Worm (Caenorhabditis elegans): ENCODE results near the gene wht-1.

wht-1 gene

DNA sequence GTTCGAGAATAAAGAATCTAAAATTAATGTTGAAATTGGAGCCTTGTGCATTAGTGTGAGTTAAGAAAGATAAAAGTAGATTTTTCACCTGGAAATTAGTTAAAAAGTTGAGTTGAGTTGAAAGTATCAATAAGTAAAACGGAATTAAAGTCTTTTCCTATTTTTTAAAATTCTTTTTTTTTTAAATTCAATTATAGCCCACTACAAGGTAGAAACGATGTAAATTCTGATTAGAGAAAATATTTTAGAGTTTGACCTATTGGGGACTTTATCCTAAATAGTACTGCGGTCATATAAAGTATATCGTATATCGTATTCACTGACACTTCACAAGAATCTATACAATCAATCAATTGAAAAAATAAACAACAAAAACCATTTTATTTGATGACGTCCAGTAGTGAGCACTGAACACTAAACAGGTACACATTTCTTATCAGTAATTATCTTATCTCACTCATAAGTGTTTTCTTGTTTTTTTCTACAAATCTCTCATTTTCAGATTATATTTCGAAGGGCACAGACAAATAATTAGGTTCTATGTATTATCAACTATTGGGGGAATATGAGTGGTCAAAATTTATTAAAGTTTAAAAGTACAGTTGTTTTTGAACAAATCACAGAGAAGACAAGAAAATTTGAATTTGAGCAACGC is at the start of gene wht-1:
wht-1 (minus strand) TSS at position 51 of the 655 bp plus-strand sequence.
- TF ChIP-seq tbx-11 (GFP tag; IDR thresholded peaks at IDR 0.05), result no peak
- no peak for TF ChIP-seq sea-1 (GFP tag; conservative IDR thresholded peaks at IDR 0.05)
- TF ChIP-seq tbx-37 (GFP tag; conservative IDR thresholded peaks at IDR 0.05), result no peak
- no peak for TF ChIP-seq hmg-4 (GFP tag; optimal IDR thresholded peaks at IDR 0.05)
- TF ChIP-seq ets-7 (tag; optimal IDR thresholded peaks at IDR 0.05), result no peak
- TF ChIP-seq ceh-36 (tag; optimal IDR thresholded peaks at IDR 0.05), result no peak
- no peak for TF ChIP-seq F13C5.2 (tag; optimal IDR thresholded peaks at IDR 0.05)
- TF ChIP-seq flt-1 (GFP tag; IDR thresholded peaks at IDR 0.05), result no peak
- no peak for TF ChIP-seq tra-4 (tag; optimal IDR thresholded peaks at IDR 0.05)

DNA sequence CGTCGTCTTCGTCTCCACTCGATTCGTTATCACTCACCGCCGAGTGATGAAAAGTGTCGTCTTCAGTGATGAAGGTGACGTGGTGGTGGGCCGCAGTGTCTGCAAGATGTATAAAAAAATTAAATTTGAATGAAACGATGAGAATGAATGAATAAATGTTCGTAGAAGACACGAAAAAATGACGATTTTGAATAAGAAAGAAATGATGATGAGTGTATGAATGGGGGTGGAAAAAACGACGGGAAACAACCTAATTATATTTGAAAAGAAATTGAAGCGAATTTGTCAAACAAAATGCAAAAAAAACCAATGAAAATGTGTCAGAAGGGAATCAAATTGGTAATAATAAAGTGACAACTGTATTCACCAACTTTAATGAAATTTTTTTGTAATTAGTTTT is 48.6 kb upstream of the wht-1 start, which contains the start of gene mvk-1:
mvk-1 (minus strand) TSS at position 101 of the 400 bp plus-strand sequence.
- TF ChIP-seq hmbx-1 (tag; optimal IDR thresholded peaks at IDR 0.05), result no peak
- TF ChIP-seq tbx-37 (GFP tag; conservative IDR thresholded peaks at IDR 0.05), result no peak
- TF ChIP-seq flt-1 (GFP tag; IDR thresholded peaks at IDR 0.05), result no peak
- TF ChIP-seq B0310.2 (tag; optimal IDR thresholded peaks at IDR 0.05), result no peak
- no peak for TF ChIP-seq F13C5.2 (tag; optimal IDR thresholded peaks at IDR 0.05)
- TF ChIP-seq ceh-13 (GFP tag; optimal IDR thresholded peaks at IDR 0.05), result no peak
- no peak for TF ChIP-seq pes-1 (GFP tag; IDR thresholded peaks at IDR 0.05)
- TF ChIP-seq hmg-4 (GFP tag; optimal IDR thresholded peaks at IDR 0.05), result no peak
- no peak for TF ChIP-seq scrt-1 (GFP tag; IDR thresholded peaks at IDR 0.05)

ce11 chrIII:6135211-6135610 is 47.7 kb upstream of the wht-1 start:
- TF ChIP-seq tbx-11 (GFP tag; IDR thresholded peaks at IDR 0.05), result no peak
- TF ChIP-seq sea-1 (GFP tag; conservative IDR thresholded peaks at IDR 0.05), result 0 out of 2 replicates have a peak, but pooled peaks have one; percentile 16
- TF ChIP-seq scrt-1 (GFP tag; IDR thresholded peaks at IDR 0.05), result no peak
- no peak for TF ChIP-seq ceh-13 (GFP tag; optimal IDR thresholded peaks at IDR 0.05)
- no peak for TF ChIP-seq ceh-36 (tag; optimal IDR thresholded peaks at IDR 0.05)
- no peak for TF ChIP-seq ets-7 (tag; optimal IDR thresholded peaks at IDR 0.05)
- no peak for TF ChIP-seq F13C5.2 (tag; optimal IDR thresholded peaks at IDR 0.05)
- TF ChIP-seq hnd-1 (tag; optimal IDR thresholded peaks at IDR 0.05), result no peak
- no peak for TF ChIP-seq flt-1 (GFP tag; IDR thresholded peaks at IDR 0.05)
- no peak for TF ChIP-seq hmbx-1 (tag; optimal IDR thresholded peaks at IDR 0.05)
- TF ChIP-seq pes-1 (GFP tag; IDR thresholded peaks at IDR 0.05), result no peak
- no peak for TF ChIP-seq tbx-37 (GFP tag; conservative IDR thresholded peaks at IDR 0.05)
- TF ChIP-seq B0310.2 (tag; optimal IDR thresholded peaks at IDR 0.05), result no peak
- peak; percentile 22 for TF ChIP-seq hmg-4 (GFP tag; optimal IDR thresholded peaks at IDR 0.05)
- TF ChIP-seq aly-1 (tag; optimal IDR thresholded peaks at IDR 0.05), result no peak

DNA sequence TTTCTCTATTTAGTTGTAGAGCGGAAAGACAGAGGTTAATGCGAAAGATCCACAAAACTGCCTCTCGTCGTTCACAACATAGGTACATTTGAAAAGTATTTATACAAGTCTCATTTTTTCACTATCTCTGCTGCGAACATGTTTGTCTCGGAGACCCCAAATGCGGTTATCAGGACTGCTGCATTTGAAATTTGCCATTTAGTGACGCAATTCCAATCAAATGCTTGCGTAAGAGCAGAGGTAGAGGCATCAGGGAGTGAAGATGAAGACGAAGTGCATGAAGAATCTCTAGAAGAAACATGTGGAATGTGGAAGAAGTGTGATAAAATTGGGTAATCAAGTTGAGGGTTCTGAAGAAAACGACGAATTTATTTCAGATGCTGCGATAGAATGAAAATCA is 46.6 kb upstream of the wht-1 start:
- TF ChIP-seq aly-1 (tag; optimal IDR thresholded peaks at IDR 0.05) (no peak), ets-7 (tag; optimal IDR thresholded peaks at IDR 0.05) (no peak), hmg-4 (GFP tag; optimal IDR thresholded peaks at IDR 0.05) (no peak), B0310.2 (tag; optimal IDR thresholded peaks at IDR 0.05) (no peak), sea-1 (GFP tag; conservative IDR thresholded peaks at IDR 0.05) (no peak), ceh-36 (tag; optimal IDR thresholded peaks at IDR 0.05) (no peak), F13C5.2 (tag; optimal IDR thresholded peaks at IDR 0.05) (no peak), ceh-13 (GFP tag; optimal IDR thresholded peaks at IDR 0.05) (no peak), hnd-1 (tag; optimal IDR thresholded peaks at IDR 0.05) (no peak), hmbx-1 (tag; optimal IDR thresholded peaks at IDR 0.05) (no peak)

DNA sequence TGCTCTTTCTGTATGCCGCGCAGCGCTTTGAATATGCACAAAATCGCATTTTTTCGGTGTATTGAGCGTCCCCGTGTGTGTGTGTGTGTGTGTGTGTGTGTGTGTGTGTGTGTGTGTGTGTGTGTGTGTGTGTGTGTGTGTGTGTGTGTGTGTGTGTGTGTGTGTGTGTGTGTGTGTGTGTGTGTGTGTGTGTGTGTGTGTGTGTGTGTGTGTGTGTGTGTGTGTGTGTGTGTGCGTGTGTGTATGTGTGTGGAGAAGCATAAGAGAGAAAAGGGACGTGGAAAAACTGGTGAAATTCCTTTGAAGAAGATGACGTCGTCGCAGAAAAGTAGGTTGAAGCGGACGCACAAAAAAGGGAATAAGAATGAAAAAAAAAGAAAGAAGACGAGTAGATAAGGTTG is 45.8 kb upstream of the wht-1 start:
- TF ChIP-seq tbx-11 (GFP tag; IDR thresholded peaks at IDR 0.05), result 0 out of 2 replicates have a peak, but pooled peaks have one; percentile 14
- TF ChIP-seq F13C5.2 (tag; optimal IDR thresholded peaks at IDR 0.05), result peak; percentile 62
- peak; percentile 39 for TF ChIP-seq ceh-36 (tag; optimal IDR thresholded peaks at IDR 0.05)
- TF ChIP-seq hmbx-1 (tag; optimal IDR thresholded peaks at IDR 0.05), result peak; percentile 57

- no peak for TF ChIP-seq scrt-1 (GFP tag; IDR thresholded peaks at IDR 0.05)
- no peak for TF ChIP-seq tra-4 (tag; optimal IDR thresholded peaks at IDR 0.05)
- no peak for TF ChIP-seq ceh-36 (tag; optimal IDR thresholded peaks at IDR 0.05)
- TF ChIP-seq hmbx-1 (tag; optimal IDR thresholded peaks at IDR 0.05), result no peak
- TF ChIP-seq hnd-1 (tag; optimal IDR thresholded peaks at IDR 0.05), result no peak
- no peak for TF ChIP-seq ama-1 (optimal IDR thresholded peaks at IDR 0.05)
- no peak for TF ChIP-seq B0310.2 (tag; optimal IDR thresholded peaks at IDR 0.05)
- TF ChIP-seq sea-1 (GFP tag; conservative IDR thresholded peaks at IDR 0.05), result no peak
- TF ChIP-seq tbx-37 (GFP tag; conservative IDR thresholded peaks at IDR 0.05), result no peak
- no peak for TF ChIP-seq flt-1 (GFP tag; IDR thresholded peaks at IDR 0.05)
- no peak for TF ChIP-seq ets-7 (tag; optimal IDR thresholded peaks at IDR 0.05)
- TF ChIP-seq ceh-13 (GFP tag; optimal IDR thresholded peaks at IDR 0.05), result no peak
- no peak for TF ChIP-seq hmg-4 (GFP tag; optimal IDR thresholded peaks at IDR 0.05)
- TF ChIP-seq pes-1 (GFP tag; IDR thresholded peaks at IDR 0.05), result no peak
- TF ChIP-seq F13C5.2 (tag; optimal IDR thresholded peaks at IDR 0.05), result no peak
- no peak for TF ChIP-seq tbx-11 (GFP tag; IDR thresholded peaks at IDR 0.05)
- no peak for TF ChIP-seq aly-1 (tag; optimal IDR thresholded peaks at IDR 0.05)
These were observed 44.5 kb upstream of the wht-1 start for ce11 chrIII:6132068-6132467.

- TF ChIP-seq tra-4 (tag; optimal IDR thresholded peaks at IDR 0.05) (no peak), flt-1 (GFP tag; IDR thresholded peaks at IDR 0.05) (no peak), sea-1 (GFP tag; conservative IDR thresholded peaks at IDR 0.05) (no peak), scrt-1 (GFP tag; IDR thresholded peaks at IDR 0.05) (no peak), ceh-36 (tag; optimal IDR thresholded peaks at IDR 0.05) (no peak), ets-7 (tag; optimal IDR thresholded peaks at IDR 0.05) (no peak), ceh-13 (GFP tag; optimal IDR thresholded peaks at IDR 0.05) (no peak), hnd-1 (tag; optimal IDR thresholded peaks at IDR 0.05) (no peak), aly-1 (tag; optimal IDR thresholded peaks at IDR 0.05) (no peak), hmbx-1 (tag; optimal IDR thresholded peaks at IDR 0.05) (no peak), B0310.2 (tag; optimal IDR thresholded peaks at IDR 0.05) (no peak), hmg-4 (GFP tag; optimal IDR thresholded peaks at IDR 0.05) (no peak), tbx-37 (GFP tag; conservative IDR thresholded peaks at IDR 0.05) (no peak), tbx-11 (GFP tag; IDR thresholded peaks at IDR 0.05) (no peak), pes-1 (GFP tag; IDR thresholded peaks at IDR 0.05) (no peak), F13C5.2 (tag; optimal IDR thresholded peaks at IDR 0.05) (no peak)
These were observed 36.1 kb upstream of the wht-1 start for ce11 chrIII:6123647-6124046.

All from whole organism, early embryonic.